Worm (Caenorhabditis elegans): Measurements from ENCODE around the gene T28D9.4.

- no peak for TF ChIP-seq egl-27 (tag; optimal IDR thresholded peaks at IDR 0.05)
- TF ChIP-seq elt-3 (tag; optimal IDR thresholded peaks at IDR 0.05), result no peak
- no peak for TF ChIP-seq nhr-237 (tag; optimal IDR thresholded peaks at IDR 0.05)
- TF ChIP-seq fkh-10 (GFP tag; optimal IDR thresholded peaks at IDR 0.05), result no peak
- TF ChIP-seq ceh-16 (tag; optimal IDR thresholded peaks at IDR 0.05), result no peak
- no peak for TF ChIP-seq ZK546.5 (tag; optimal IDR thresholded peaks at IDR 0.05)
- TF ChIP-seq pqm-1 (tag; optimal IDR thresholded peaks at IDR 0.05), result no peak
- no peak for TF ChIP-seq nhr-12 (tag; optimal IDR thresholded peaks at IDR 0.05)
- TF ChIP-seq nhr-76 (tag; optimal IDR thresholded peaks at IDR 0.05), result no peak
- no peak for TF ChIP-seq nhr-11 (tag; optimal IDR thresholded peaks at IDR 0.05)
Measured at ce11 chrII:6491187-6491586, 14.4 kb downstream of the T28D9.4 start.
